Worm (Caenorhabditis elegans): Measurements from ENCODE around the gene srz-23.

DNA sequence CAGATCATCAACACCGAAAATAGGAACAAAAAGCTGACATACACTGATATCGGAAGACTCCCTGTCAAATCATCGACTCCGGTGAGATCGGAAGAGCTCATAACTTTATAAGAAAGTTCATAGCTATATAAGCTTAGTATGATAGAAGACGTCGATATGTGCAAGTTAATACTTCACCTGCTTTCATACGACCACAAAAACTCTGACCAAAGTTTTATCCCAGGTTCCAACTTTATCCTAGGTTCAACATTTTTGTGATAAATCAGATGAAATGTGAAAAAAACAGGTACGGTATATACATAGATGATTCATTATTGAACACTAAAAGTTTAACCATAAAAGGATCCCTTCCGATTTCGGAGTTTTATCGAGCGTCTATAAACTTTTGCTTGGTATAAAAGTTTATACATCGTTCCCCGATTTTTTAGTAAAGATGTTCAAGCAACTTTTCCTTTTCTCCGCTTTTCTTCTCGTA is 25.5 kb downstream of the srz-23 start, which contains the start of the genes srz-70 and C09G12.5:
- TF ChIP-seq dmd-6 (GFP tag; IDR thresholded peaks at IDR 0.05) (no peak), nhr-10 (tag; optimal IDR thresholded peaks at IDR 0.05) (no peak), fkh-10 (GFP tag; optimal IDR thresholded peaks at IDR 0.05) (no peak), aly-2 (tag; optimal IDR thresholded peaks at IDR 0.05) (no peak), unc-62 (GFP tag; optimal IDR thresholded peaks at IDR 0.05 in 1 of 2) (no peak), unc-62 (tag; optimal IDR thresholded peaks at IDR 0.05) (no peak), ztf-11 (tag; optimal IDR thresholded peaks at IDR 0.05) (no peak), ctbp-1 (GFP tag; IDR thresholded peaks at IDR 0.05) (no peak), hmg-1.1 (GFP tag; IDR thresholded peaks at IDR 0.05) (no peak)

All from whole organism, L4 larva.